Fruit fly (Drosophila melanogaster) whole organism, embryonic: Measurements from ENCODE around the gene Inx6.

Experiments used
- Antp ChIP-seq: fragments of 200-800 bp; sonication (Bioruptor generic); optimal IDR thresholded peaks from 3 replicates; lab custom pipeline; 2016; ENCODE audit warnings: missing biosample characterization, missing genetic modification characterization
- CG10274 ChIP-seq: fragments of 200-800 bp; sonication (Bioruptor generic); optimal IDR thresholded peaks from 3 replicates; lab custom pipeline; 2017; ENCODE audit warnings: missing biosample characterization, mild to moderate bottlenecking, missing genetic modification characterization
- CG10321 ChIP-seq: fragments of 200-800 bp; sonication (Bioruptor generic); IDR thresholded peaks from 2 replicates; pipeline ENCODE4 v1.3.6; 2022; ENCODE audit warnings: missing biosample characterization, missing genetic modification characterization
- CG12236 ChIP-seq: fragments of 200-800 bp; sonication (Bioruptor generic); optimal IDR thresholded peaks from 2 replicates; lab custom pipeline; 2016; ENCODE audit warnings: missing biosample characterization, missing genetic modification characterization
- CG12299 ChIP-seq: fragments of 200-800 bp; sonication (Bioruptor generic); optimal IDR thresholded peaks from 2 replicates; lab custom pipeline; 2018; ENCODE audit warnings: missing biosample characterization, mild to moderate bottlenecking, missing genetic modification characterization
- CG15479 ChIP-seq: fragments of 200-800 bp; sonication (Bioruptor generic); optimal IDR thresholded peaks from 3 replicates; lab custom pipeline; 2019; ENCODE audit warnings: missing biosample characterization, mild to moderate bottlenecking, missing genetic modification characterization, moderate library complexity
- CG16813 ChIP-seq: fragments of 200-800 bp; sonication (Bioruptor generic); IDR thresholded peaks from 3 replicates; pipeline ENCODE4 v1.3.6; 2022; ENCODE audit warnings: missing biosample characterization, missing genetic modification characterization; ENCODE audit not compliant: partially characterized antibody
- CG16815 ChIP-seq: fragments of 200-800 bp; sonication (Bioruptor generic); optimal IDR thresholded peaks from 3 replicates; lab custom pipeline; 2017; ENCODE audit warnings: missing biosample characterization, mild to moderate bottlenecking, missing genetic modification characterization
- CG17186 ChIP-seq: fragments of 200-800 bp; sonication (Bioruptor generic); optimal IDR thresholded peaks from 3 replicates; lab custom pipeline; 2017; ENCODE audit warnings: missing biosample characterization, missing genetic modification reagents, missing genetic modification characterization
- CG17359 ChIP-seq: fragments of 200-800 bp; sonication (Bioruptor generic); optimal IDR thresholded peaks from 3 replicates; lab custom pipeline; 2018; ENCODE audit warnings: missing biosample characterization, mild to moderate bottlenecking, missing genetic modification characterization, moderate library complexity
- CG31365 ChIP-seq: fragments of 200-800 bp; sonication (Bioruptor generic); optimal IDR thresholded peaks from 2 replicates; lab custom pipeline; 2018; ENCODE audit warnings: missing biosample characterization, mild to moderate bottlenecking, missing genetic modification characterization
- CG34422 ChIP-seq: fragments of 200-800 bp; sonication (Bioruptor generic); IDR thresholded peaks from 3 replicates; pipeline ENCODE4 v1.3.6; 2022; ENCODE audit warnings: missing biosample characterization, missing genetic modification characterization
- CG4404 ChIP-seq: fragments of 200-800 bp; sonication (Bioruptor generic); IDR thresholded peaks from 2 replicates; pipeline ENCODE4 v1.3.6; 2022; ENCODE audit warnings: missing biosample characterization, missing genetic modification characterization
- CG4707 ChIP-seq: fragments of 200-800 bp; sonication (Bioruptor generic); optimal IDR thresholded peaks from 2 replicates; lab custom pipeline; 2018; ENCODE audit warnings: missing biosample characterization, mild to moderate bottlenecking, missing genetic modification characterization, moderate library complexity
- CG6689 ChIP-seq: fragments of 200-800 bp; sonication (Bioruptor generic); IDR thresholded peaks from 2 replicates; pipeline ENCODE4 v1.3.6; 2022; ENCODE audit warnings: missing biosample characterization, missing genetic modification characterization
- CG7556 ChIP-seq: fragments of 200-800 bp; sonication (Bioruptor generic); optimal IDR thresholded peaks from 2 replicates; lab custom pipeline; 2017; ENCODE audit warnings: missing biosample characterization, mild to moderate bottlenecking, missing genetic modification characterization
- CG7745 ChIP-seq: fragments of 200-800 bp; sonication (Bioruptor generic); optimal IDR thresholded peaks from 2 replicates; lab custom pipeline; 2018; ENCODE audit warnings: missing biosample characterization, mild to moderate bottlenecking, missing genetic modification characterization, moderate library complexity
- CG8924 ChIP-seq: fragments of 200-800 bp; optimal IDR thresholded peaks from 3 replicates; lab custom pipeline; 2019; ENCODE audit warnings: missing biosample characterization, mild to moderate bottlenecking, missing genetic modification characterization, moderate library complexity
- CG9797 ChIP-seq: fragments of 200-800 bp; sonication (Bioruptor generic); optimal IDR thresholded peaks from 3 replicates; lab custom pipeline; 2018; ENCODE audit warnings: missing biosample characterization, mild to moderate bottlenecking, missing genetic modification characterization
- Drgx ChIP-seq: fragments of 200-800 bp; sonication (Bioruptor generic); IDR thresholded peaks from 2 replicates; pipeline ENCODE4 v1.3.6; 2022; ENCODE audit warnings: missing biosample characterization, missing genetic modification characterization
- E2f1 ChIP-seq: fragments of 200-800 bp; sonication (Bioruptor generic); IDR thresholded peaks from 2 replicates; pipeline ENCODE4 v1.3.6; 2022; ENCODE audit warnings: missing biosample characterization, missing genetic modification characterization
- Fer1 ChIP-seq: fragments of 200-800 bp; sonication (Bioruptor generic); optimal IDR thresholded peaks from 2 replicates; lab custom pipeline; 2017; ENCODE audit warnings: missing biosample characterization, mild to moderate bottlenecking, missing genetic modification characterization
- HLH4C ChIP-seq: fragments of 200-800 bp; sonication (Bioruptor generic); IDR thresholded peaks from 3 replicates; pipeline ENCODE4 v1.3.6; 2022; ENCODE audit warnings: missing biosample characterization, missing genetic modification characterization; ENCODE audit not compliant: partially characterized antibody
- Hr3 ChIP-seq: fragments of 200-800 bp; sonication (Bioruptor generic); optimal IDR thresholded peaks from 3 replicates; lab custom pipeline; 2016; ENCODE audit warnings: missing biosample characterization, missing genetic modification characterization
- Max ChIP-seq: fragments of 200-800 bp; sonication (Bioruptor generic); optimal IDR thresholded peaks from 2 replicates; lab custom pipeline; 2016; ENCODE audit warnings: missing biosample characterization, mild to moderate bottlenecking, missing genetic modification characterization
- Myb ChIP-seq: fragments of 200-800 bp; sonication (Bioruptor generic); optimal IDR thresholded peaks from 2 replicates; lab custom pipeline; 2016; ENCODE audit warnings: missing biosample characterization, missing genetic modification characterization
- NK7.1 ChIP-seq: fragments of 200-800 bp; sonication (Bioruptor generic); optimal IDR thresholded peaks from 3 replicates; lab custom pipeline; 2016; ENCODE audit warnings: missing biosample characterization, missing genetic modification characterization
- Oli ChIP-seq: fragments of 200-800 bp; sonication (Bioruptor generic); optimal IDR thresholded peaks from 2 replicates; lab custom pipeline; 2018; ENCODE audit warnings: missing biosample characterization, mild to moderate bottlenecking, missing genetic modification characterization, moderate library complexity
- az2 ChIP-seq: fragments of 200-800 bp; sonication (Bioruptor generic); optimal IDR thresholded peaks from 3 replicates; lab custom pipeline; 2016; ENCODE audit warnings: missing biosample characterization, missing genetic modification characterization
- bigmax ChIP-seq: fragments of 200-800 bp; sonication (Bioruptor generic); optimal IDR thresholded peaks from 2 replicates; lab custom pipeline; 2018; ENCODE audit warnings: missing biosample characterization, mild to moderate bottlenecking, missing genetic modification characterization
- ci ChIP-seq: fragments of 200-800 bp; sonication (Bioruptor generic); IDR thresholded peaks from 3 replicates; pipeline ENCODE4 v1.3.6; 2022; ENCODE audit warnings: missing biosample characterization, missing genetic modification characterization
- dm ChIP-seq: fragments of 200-800 bp; sonication (Bioruptor generic); optimal IDR thresholded peaks from 3 replicates; lab custom pipeline; 2016; ENCODE audit warnings: missing biosample characterization, missing genetic modification characterization
- dmrt11E ChIP-seq: fragments of 200-800 bp; sonication (Bioruptor generic); optimal IDR thresholded peaks from 3 replicates; lab custom pipeline; 2018; ENCODE audit warnings: missing biosample characterization, mild to moderate bottlenecking, missing genetic modification characterization, moderate library complexity
- esg ChIP-seq: fragments of 200-800 bp; sonication (Bioruptor generic); conservative IDR thresholded peaks from 2 replicates; pipeline ENCODE4 v1.3.6; 2022; ENCODE audit warnings: missing biosample characterization, missing genetic modification characterization
- gem ChIP-seq: fragments of 200-800 bp; sonication (Bioruptor generic); optimal IDR thresholded peaks from 2 replicates; lab custom pipeline; 2019; ENCODE audit warnings: missing biosample characterization, mild to moderate bottlenecking, missing genetic modification characterization, moderate library complexity
- gro ChIP-seq: fragments of 200-800 bp; sonication (Bioruptor generic); optimal IDR thresholded peaks from 2 replicates; lab custom pipeline; 2016; ENCODE audit warnings: missing biosample characterization, missing genetic modification characterization
- hkb ChIP-seq, 2 experiments: fragments of 200-800 bp in 1 of 2; fragments of >200 bp in 1 of 2; sonication (Bioruptor generic) in 1 of 2; IDR thresholded peaks in 1 of 2; optimal IDR thresholded peaks in 1 of 2; 2 replicates each; pipeline versions ENCODE4 v1.3.6 to Lab custom; 2017 to 2022; ENCODE audit warnings: missing biosample characterization in 1 of 2, missing genetic modification characterization in 1 of 2
- lov ChIP-seq, 2 experiments: fragments of 200-800 bp in 1 of 2; fragments of >200 bp in 1 of 2; sonication (Bioruptor generic) in 1 of 2; IDR thresholded peaks in 1 of 2; optimal IDR thresholded peaks in 1 of 2; 2 replicates in 1 of 2; 3 replicates in 1 of 2; pipeline versions ENCODE4 v1.3.6 to Lab custom; 2017 to 2022; ENCODE audit warnings: missing biosample characterization in 1 of 2, missing genetic modification characterization in 1 of 2
- maf-S ChIP-seq: fragments of 200-800 bp; sonication (Bioruptor generic); optimal IDR thresholded peaks from 2 replicates; lab custom pipeline; 2016; ENCODE audit warnings: missing biosample characterization, missing genetic modification characterization
- odd ChIP-seq: fragments of 200-800 bp; sonication (Bioruptor generic); optimal IDR thresholded peaks from 2 replicates; lab custom pipeline; 2017; ENCODE audit warnings: missing biosample characterization, mild to moderate bottlenecking, missing genetic modification characterization
- pb ChIP-seq: fragments of 200-800 bp; sonication (Bioruptor generic); optimal IDR thresholded peaks from 3 replicates; lab custom pipeline; 2016; ENCODE audit warnings: missing biosample characterization, missing genetic modification characterization
- pfk ChIP-seq: fragments of 200-800 bp; sonication (Bioruptor generic); optimal IDR thresholded peaks from 2 replicates; lab custom pipeline; 2018; ENCODE audit warnings: missing biosample characterization, mild to moderate bottlenecking, missing genetic modification characterization, moderate library complexity
- pita ChIP-seq: fragments of 200-800 bp; sonication (Bioruptor generic); optimal IDR thresholded peaks from 2 replicates; lab custom pipeline; 2017; ENCODE audit warnings: missing biosample characterization, mild to moderate bottlenecking, missing genetic modification characterization
- psq ChIP-seq: fragments of 200-800 bp; sonication (Bioruptor generic); optimal IDR thresholded peaks from 2 replicates; lab custom pipeline; 2017; ENCODE audit warnings: missing biosample characterization, missing genetic modification characterization
- sd ChIP-seq: fragments of 200-800 bp; sonication (Bioruptor generic); optimal IDR thresholded peaks from 3 replicates; lab custom pipeline; 2018; ENCODE audit warnings: missing biosample characterization, mild to moderate bottlenecking, missing genetic modification characterization, moderate library complexity
- slbo ChIP-seq: fragments of 200-800 bp; sonication (Bioruptor generic); IDR thresholded peaks from 2 replicates; pipeline ENCODE4 v1.3.6; 2022; ENCODE audit warnings: missing biosample characterization, missing genetic modification characterization
- sob ChIP-seq: fragments of 200-800 bp; sonication (Bioruptor generic); IDR thresholded peaks from 2 replicates; pipeline ENCODE4 v1.3.6; 2022; ENCODE audit warnings: missing biosample characterization, missing genetic modification characterization
- tgo ChIP-seq: fragments of 200-800 bp; sonication (Bioruptor generic); IDR thresholded peaks from 3 replicates; pipeline ENCODE4 v1.3.6; 2022; ENCODE audit warnings: missing biosample characterization, missing genetic modification characterization
- zfh1 ChIP-seq: fragments of 200-800 bp; sonication (Bioruptor generic); IDR thresholded peaks from 3 replicates; pipeline ENCODE4 v1.3.6; 2022; ENCODE audit warnings: missing biosample characterization, missing genetic modification characterization

The Inx6 gene

dm6 chrX:20256849-20257590 is 12.5 kb downstream of the Inx6 start, which contains the start of gene CG17065 (continued):
- TF ChIP-seq pb (GFP tag; lab: Kevin White, UChicago) (peak; percentile 22), CG34422 (GFP tag; lab: Robert Waterston, UW) (no peak), esg (no peak), CG4404 (GFP tag; lab: Robert Waterston, UW) (no peak), CG15479 (GFP tag; lab: Kevin White, UChicago) (no peak), Myb (peak; percentile 85), CG6689 (GFP tag; lab: Robert Waterston, UW) (no peak), gem (peak; percentile 45), Hr3 (GFP tag; lab: Kevin White, UChicago) (no peak), CG31365 (tag; lab: Kevin White, UChicago) (no peak), dm (GFP tag; lab: Kevin White, UChicago) (peak; percentile 10), CG9797 (GFP tag; lab: Kevin White, UChicago) (peak; percentile 15), CG12236 (no peak), CG7556 (GFP tag; lab: Kevin White, UChicago) (no peak), CG7745 (tag; lab: Kevin White, UChicago) (no peak), tgo (GFP tag; lab: Robert Waterston, UW) (no peak), CG16815 (GFP tag; lab: Kevin White, UChicago) (no peak), CG12299 (tag; lab: Kevin White, UChicago) (peak; percentile 19), sd (tag; lab: Kevin White, UChicago) (no peak), sob (peak; percentile 35; the same call in 1 of the 2 replicates), dmrt11E (tag; lab: Kevin White, UChicago) (peak; percentile 15), gro (peak; percentile 29), E2f1 (GFP tag; lab: Robert Waterston, UW) (no peak), hkb (optimal IDR thresholded peaks at IDR 0.05; lab: Kevin White, UChicago) (peak; percentile 22), hkb (GFP tag; IDR thresholded peaks at IDR 0.05; lab: Robert Waterston, UW) (no peak), pita (GFP tag; lab: Kevin White, UChicago) (no peak), CG17359 (tag; lab: Kevin White, UChicago) (no peak), CG8924 (tag; lab: Kevin White, UChicago) (peak; percentile 20), lov (optimal IDR thresholded peaks at IDR 0.05; lab: Kevin White, UChicago) (no peak), lov (GFP tag; IDR thresholded peaks at IDR 0.05; lab: Robert Waterston, UW) (no peak), CG10321 (GFP tag; lab: Robert Waterston, UW) (no peak), az2 (peak; percentile 2), CG10274 (GFP tag; lab: Kevin White, UChicago) (no peak), ci (GFP tag; lab: Robert Waterston, UW) (no peak), CG17186 (GFP tag; lab: Kevin White, UChicago) (peak; percentile 70), Drgx (GFP tag; lab: Robert Waterston, UW) (no peak), maf-S (GFP tag; lab: Kevin White, UChicago) (peak; percentile 22), CG16813 (GFP tag; lab: Robert Waterston, UW) (peak; percentile 57; the same call in 2 of the 3 replicates), CG4707 (GFP tag; lab: Kevin White, UChicago) (no peak), bigmax (GFP tag; lab: Kevin White, UChicago) (no peak), Max (peak; percentile 46), pfk (GFP tag; lab: Kevin White, UChicago) (no peak), HLH4C (GFP tag; lab: Robert Waterston, UW) (peak; percentile 57; the same call in 2 of the 3 replicates), psq (no peak), odd (no peak), Fer1 (GFP tag; lab: Kevin White, UChicago) (no peak), zfh1 (GFP tag; lab: Robert Waterston, UW) (peak; percentile 58; the same call in 2 of the 3 replicates), Antp (GFP tag; lab: Kevin White, UChicago) (peak; percentile 40), NK7.1 (GFP tag; lab: Kevin White, UChicago) (peak; percentile 9), Oli (tag; lab: Kevin White, UChicago) (peak; percentile 4), slbo (GFP tag; lab: Robert Waterston, UW) (peak; percentile 39; the same call in 1 of the 2 replicates)
